Fruit fly (Drosophila melanogaster): Measurements from ENCODE around the gene fid.

The fid gene

dm6 chr3R:26008892-26009539 is 39.1 kb downstream of the fid start (continued):
- TF ChIP-seq pho (GFP tag; optimal IDR thresholded peaks at IDR 0.05): peak; percentile 84
- peak; percentile 83 for TF ChIP-seq gsb-n (tag; optimal IDR thresholded peaks at IDR 0.05)
- peak; percentile 88 for TF ChIP-seq bab2 (GFP tag; optimal IDR thresholded peaks at IDR 0.05)
- TF ChIP-seq E2f2 (GFP tag; IDR thresholded peaks at IDR 0.05): peak; percentile 70
- no peak for TF ChIP-seq insv (GFP tag; optimal IDR thresholded peaks at IDR 0.05)
- peak; percentile 82 for TF ChIP-seq kay (GFP tag; optimal IDR thresholded peaks at IDR 0.05)
- 0 out of 2 replicates have a peak, but pooled peaks have one; percentile 29 for TF ChIP-seq Doc2 (GFP tag; IDR thresholded peaks at IDR 0.05)
- TF ChIP-seq CG43689 (GFP tag; IDR thresholded peaks at IDR 0.05): 0 out of 2 replicates have a peak, but pooled peaks have one; percentile 16
- no peak for TF ChIP-seq usp (GFP tag; optimal IDR thresholded peaks at IDR 0.05)
- peak; percentile 74 for TF ChIP-seq Antp (GFP tag; optimal IDR thresholded peaks at IDR 0.05)
- peak; percentile 76 for TF ChIP-seq CG18476 (GFP tag; optimal IDR thresholded peaks at IDR 0.05)
- TF ChIP-seq tap (tag; optimal IDR thresholded peaks at IDR 0.05): peak; percentile 92
- TF ChIP-seq CG18262 (tag; optimal IDR thresholded peaks at IDR 0.05): peak; percentile 94
- peak; percentile 80 for TF ChIP-seq CG34422 (GFP tag; IDR thresholded peaks at IDR 0.05)
- TF ChIP-seq CG6854 (GFP tag; optimal IDR thresholded peaks at IDR 0.05): peak; percentile 75
- TF ChIP-seq sisA (GFP tag; IDR thresholded peaks at IDR 0.05): peak; percentile 90
- peak; percentile 74 for TF ChIP-seq CG4854 (GFP tag; optimal IDR thresholded peaks at IDR 0.05)
- TF ChIP-seq Scr (GFP tag; IDR thresholded peaks at IDR 0.05; ENCODE audit: partially characterized antibody): no peak
- TF ChIP-seq ase (GFP tag; IDR thresholded peaks at IDR 0.05): peak; percentile 79; the same call in 2 of the 3 replicates
- peak; percentile 79 for TF ChIP-seq CG3407 (GFP tag; optimal IDR thresholded peaks at IDR 0.05)
- TF ChIP-seq sim (GFP tag; IDR thresholded peaks at IDR 0.05): peak; percentile 65; the same call in 1 of the 2 replicates
- peak; percentile 93 for TF ChIP-seq CG12391 (tag; optimal IDR thresholded peaks at IDR 0.05)
- no peak for TF ChIP-seq Kr (GFP tag; optimal IDR thresholded peaks at IDR 0.05)
- TF ChIP-seq chn (GFP tag; optimal IDR thresholded peaks at IDR 0.05): peak; percentile 89
- peak; percentile 67 for TF ChIP-seq Gsc (GFP tag; IDR thresholded peaks at IDR 0.05)
- TF ChIP-seq CG3065 (GFP tag; optimal IDR thresholded peaks at IDR 0.05): peak; percentile 66
- peak; percentile 88 for TF ChIP-seq CG16863 (GFP tag; optimal IDR thresholded peaks at IDR 0.05)
- no peak for TF ChIP-seq sug (tag; optimal IDR thresholded peaks at IDR 0.05)
- no peak for TF ChIP-seq Hr39 (optimal IDR thresholded peaks at IDR 0.05)
- peak; percentile 91 for TF ChIP-seq PHDP (tag; optimal IDR thresholded peaks at IDR 0.05)
- peak; percentile 97 for TF ChIP-seq Ets65A (GFP tag)
- peak; percentile 80 for TF ChIP-seq CG1529 (GFP tag; optimal IDR thresholded peaks at IDR 0.05)
- TF ChIP-seq wek (GFP tag; optimal IDR thresholded peaks at IDR 0.05): peak; percentile 58
- TF ChIP-seq CrebB (tag; optimal IDR thresholded peaks at IDR 0.05): peak; percentile 83
- peak; percentile 87 for TF ChIP-seq mam (GFP tag; optimal IDR thresholded peaks at IDR 0.05)
- TF ChIP-seq unpg (GFP tag; optimal IDR thresholded peaks at IDR 0.05): peak; percentile 91
- TF ChIP-seq ranshi (GFP tag; IDR thresholded peaks at IDR 0.05): peak; percentile 85
- TF ChIP-seq onecut (GFP tag; IDR thresholded peaks at IDR 0.05): peak; percentile 72
- TF ChIP-seq CG11247 (GFP tag; IDR thresholded peaks at IDR 0.05): peak; percentile 80
- no peak for TF ChIP-seq br (optimal IDR thresholded peaks at IDR 0.05)
- peak; percentile 93 for TF ChIP-seq Oli (tag; optimal IDR thresholded peaks at IDR 0.05)
- TF ChIP-seq kah (GFP tag; optimal IDR thresholded peaks at IDR 0.05): peak; percentile 59
- TF ChIP-seq Bdp1 (GFP tag; optimal IDR thresholded peaks at IDR 0.05): peak; percentile 76
- peak; percentile 84 for TF ChIP-seq CG4730 (GFP tag; IDR thresholded peaks at IDR 0.05)
- TF ChIP-seq H2.0 (GFP tag; IDR thresholded peaks at IDR 0.05): peak; percentile 88
- TF ChIP-seq otp (GFP tag; IDR thresholded peaks at IDR 0.05): peak; percentile 48; the same call in 1 of the 3 replicates
- peak; percentile 47 for TF ChIP-seq Hand (GFP tag; optimal IDR thresholded peaks at IDR 0.05)
- TF ChIP-seq lola (GFP tag; optimal IDR thresholded peaks at IDR 0.05): peak in 1 of 3 experiments; percentile 91
- peak; percentile 69 for TF ChIP-seq Oaz (GFP tag; IDR thresholded peaks at IDR 0.05)
- TF ChIP-seq Mrtf (GFP tag; IDR thresholded peaks at IDR 0.05): peak; percentile 86
- peak; percentile 84 for TF ChIP-seq Mes4 (GFP tag; optimal IDR thresholded peaks at IDR 0.05)
